Worm (Caenorhabditis elegans) whole organism, L1 larva: ENCODE results near the gene snb-7.

Source experiments
- ama-1 ChIP-seq: fragments of 150-350 bp; optimal IDR thresholded peaks from 2 replicates; lab custom pipeline; 2014
- elt-3 ChIP-seq, 6 experiments: fragments of 150-350 bp in 1 of 6; sonication (generic microtip); optimal IDR thresholded peaks; 2 replicates each; lab custom pipeline; 2017 to 2018; ENCODE audit warnings: missing biosample characterization in 6 of 6, missing genetic modification characterization in 6 of 6, inconsistent platforms in 1 of 6
- fos-1 ChIP-seq: fragments of 150-350 bp; optimal IDR thresholded peaks from 2 replicates; lab custom pipeline; 2014; ENCODE audit warnings: missing biosample characterization, missing genetic modification characterization
- nhr-47 ChIP-seq: sonication (generic microtip); optimal IDR thresholded peaks from 2 replicates; lab custom pipeline; 2016; ENCODE audit warnings: mild to moderate bottlenecking, missing genetic modification characterization, moderate library complexity, missing compliant biosample characterization
- nhr-84 ChIP-seq: sonication (generic microtip); optimal IDR thresholded peaks from 2 replicates; lab custom pipeline; 2017; ENCODE audit warnings: missing biosample characterization, missing genetic modification characterization

DNA sequence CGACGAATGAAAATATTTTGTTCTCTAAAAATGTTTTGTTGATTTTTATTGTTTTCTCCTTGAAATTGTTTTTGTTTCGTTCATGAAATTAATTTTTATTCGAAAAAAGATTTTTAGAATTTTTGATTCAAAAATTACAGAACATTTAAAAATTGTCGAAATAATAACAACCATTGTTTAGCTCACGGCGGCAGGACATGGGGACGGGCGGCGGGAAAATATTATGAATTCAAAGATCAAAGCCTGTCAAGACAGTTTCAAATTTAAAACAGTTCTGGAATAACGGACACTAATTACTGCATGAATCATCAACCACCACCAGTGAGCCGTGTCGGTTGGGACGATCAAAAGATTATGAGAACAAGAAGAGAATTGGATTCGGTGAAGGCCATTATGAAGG lies at the start of gene snb-7:
- TF ChIP-seq fos-1 (tag; lab: Kevin White, UChicago) = no peak
- TF ChIP-seq ama-1 (lab: Kevin White, UChicago) = no peak
- no peak for TF ChIP-seq nhr-47 (tag; lab: Kevin White, UChicago)
- TF ChIP-seq elt-3 (tag; optimal IDR thresholded peaks at IDR 0.05; lab: Kevin White, UChicago) = no peak
- TF ChIP-seq nhr-84 (tag; lab: Kevin White, UChicago) = no peak
